Worm (Caenorhabditis elegans): Measurements from ENCODE around the gene T16H12.13.

The T16H12.13 gene

ce11 chrIII:10060573-10060972, 24.6 kb upstream of the T16H12.13 start, which contains the start of gene T16G12.13:
TSS of gene T16G12.13 (plus strand) at chrIII:10060865.
- TF ChIP-seq ztf-29 (GFP tag; IDR thresholded peaks at IDR 0.05) = no peak
- no peak for TF ChIP-seq tab-1 (GFP tag; IDR thresholded peaks at IDR 0.05)
- no peak for TF ChIP-seq ref-1 (GFP tag; conservative IDR thresholded peaks at IDR 0.05)
- no peak for TF ChIP-seq med-1 (GFP tag; optimal IDR thresholded peaks at IDR 0.05; ENCODE audit: insufficient read depth)
- TF ChIP-seq klf-2 (GFP tag; conservative IDR thresholded peaks at IDR 0.05) = no peak
- no peak for TF ChIP-seq ztf-23 (GFP tag; IDR thresholded peaks at IDR 0.05)
- no peak for TF ChIP-seq T22C8.4 (GFP tag; IDR thresholded peaks at IDR 0.05)
- TF ChIP-seq cog-1 (tag; optimal IDR thresholded peaks at IDR 0.05) = no peak

ce11 chrIII:10064140-10064539, 21.1 kb upstream of the T16H12.13 start, which contains the start of gene ekl-6:
TSS of gene ekl-6 (plus strand) at chrIII:10064404.
- TF ChIP-seq ztf-23 (GFP tag; IDR thresholded peaks at IDR 0.05) (no peak), med-1 (GFP tag; optimal IDR thresholded peaks at IDR 0.05; ENCODE audit: insufficient read depth) (no peak), flt-1 (GFP tag; IDR thresholded peaks at IDR 0.05) (peak; percentile 71), ref-1 (GFP tag; conservative IDR thresholded peaks at IDR 0.05) (no peak), cog-1 (tag; optimal IDR thresholded peaks at IDR 0.05) (peak; percentile 37), T22C8.4 (GFP tag; IDR thresholded peaks at IDR 0.05) (peak; percentile 10; the same call in 1 of the 2 replicates)

- TF ChIP-seq tab-1 (GFP tag; IDR thresholded peaks at IDR 0.05) (no peak), med-1 (GFP tag; optimal IDR thresholded peaks at IDR 0.05; ENCODE audit: insufficient read depth) (no peak), ref-1 (GFP tag; conservative IDR thresholded peaks at IDR 0.05) (no peak), ztf-29 (GFP tag; IDR thresholded peaks at IDR 0.05) (no peak), flt-1 (GFP tag; IDR thresholded peaks at IDR 0.05) (no peak), ztf-23 (GFP tag; IDR thresholded peaks at IDR 0.05) (no peak), cog-1 (tag; optimal IDR thresholded peaks at IDR 0.05) (no peak), T22C8.4 (GFP tag; IDR thresholded peaks at IDR 0.05) (no peak), klf-2 (GFP tag; conservative IDR thresholded peaks at IDR 0.05) (no peak)
These were observed 15.9 kb upstream of the T16H12.13 start, which contains the start of gene T16G12.6 for ce11 chrIII:10069278-10069677. TSS of gene T16G12.6 (plus strand) at chrIII:10069578.

- no peak for TF ChIP-seq med-1 (GFP tag; optimal IDR thresholded peaks at IDR 0.05; ENCODE audit: insufficient read depth)
- TF ChIP-seq tab-1 (GFP tag; IDR thresholded peaks at IDR 0.05) = no peak
- no peak for TF ChIP-seq ref-1 (GFP tag; conservative IDR thresholded peaks at IDR 0.05)
- no peak for TF ChIP-seq flt-1 (GFP tag; IDR thresholded peaks at IDR 0.05)
- TF ChIP-seq ztf-23 (GFP tag; IDR thresholded peaks at IDR 0.05) = no peak
- TF ChIP-seq T22C8.4 (GFP tag; IDR thresholded peaks at IDR 0.05) = no peak
- TF ChIP-seq ztf-29 (GFP tag; IDR thresholded peaks at IDR 0.05) = no peak
- TF ChIP-seq klf-2 (GFP tag; conservative IDR thresholded peaks at IDR 0.05) = no peak
- no peak for TF ChIP-seq cog-1 (tag; optimal IDR thresholded peaks at IDR 0.05)
These were observed 9.2 kb upstream of the T16H12.13 start for ce11 chrIII:10076042-10076441.

- TF ChIP-seq cog-1 (tag; optimal IDR thresholded peaks at IDR 0.05) = no peak
- TF ChIP-seq ztf-23 (GFP tag; IDR thresholded peaks at IDR 0.05) = no peak
- no peak for TF ChIP-seq med-1 (GFP tag; optimal IDR thresholded peaks at IDR 0.05; ENCODE audit: insufficient read depth)
- no peak for TF ChIP-seq ztf-29 (GFP tag; IDR thresholded peaks at IDR 0.05)
- TF ChIP-seq tab-1 (GFP tag; IDR thresholded peaks at IDR 0.05) = no peak
- no peak for TF ChIP-seq ref-1 (GFP tag; conservative IDR thresholded peaks at IDR 0.05)
- no peak for TF ChIP-seq T22C8.4 (GFP tag; IDR thresholded peaks at IDR 0.05)
- no peak for TF ChIP-seq klf-2 (GFP tag; conservative IDR thresholded peaks at IDR 0.05)
- no peak for TF ChIP-seq flt-1 (GFP tag; IDR thresholded peaks at IDR 0.05)
These were observed 7.1 kb upstream of the T16H12.13 start, which contains the start of gene T16G12.9 for ce11 chrIII:10078151-10078550. TSS of gene T16G12.9 (minus strand) at chrIII:10078251.

- no peak for TF ChIP-seq ref-1 (GFP tag; conservative IDR thresholded peaks at IDR 0.05)
- no peak for TF ChIP-seq med-1 (GFP tag; optimal IDR thresholded peaks at IDR 0.05; ENCODE audit: insufficient read depth)
- TF ChIP-seq flt-1 (GFP tag; IDR thresholded peaks at IDR 0.05) = no peak
- no peak for TF ChIP-seq T22C8.4 (GFP tag; IDR thresholded peaks at IDR 0.05)
- no peak for TF ChIP-seq ztf-29 (GFP tag; IDR thresholded peaks at IDR 0.05)
- TF ChIP-seq ztf-23 (GFP tag; IDR thresholded peaks at IDR 0.05) = no peak
- TF ChIP-seq tab-1 (GFP tag; IDR thresholded peaks at IDR 0.05) = no peak
- no peak for TF ChIP-seq klf-2 (GFP tag; conservative IDR thresholded peaks at IDR 0.05)
- no peak for TF ChIP-seq cog-1 (tag; optimal IDR thresholded peaks at IDR 0.05)
These were observed 6.4 kb upstream of the T16H12.13 start for ce11 chrIII:10078784-10079183.

ce11 chrIII:10083242-10083641, 2.0 kb upstream of the T16H12.13 start, which contains the start of gene T16H12.3:
TSS of gene T16H12.3 (minus strand) at chrIII:10083292.
- TF ChIP-seq ztf-29 (GFP tag; IDR thresholded peaks at IDR 0.05) (no peak), klf-2 (GFP tag; conservative IDR thresholded peaks at IDR 0.05) (no peak), T22C8.4 (GFP tag; IDR thresholded peaks at IDR 0.05) (no peak), med-1 (GFP tag; optimal IDR thresholded peaks at IDR 0.05; ENCODE audit: insufficient read depth) (no peak), ref-1 (GFP tag; conservative IDR thresholded peaks at IDR 0.05) (no peak), flt-1 (GFP tag; IDR thresholded peaks at IDR 0.05) (no peak), tab-1 (GFP tag; IDR thresholded peaks at IDR 0.05) (no peak), cog-1 (tag; optimal IDR thresholded peaks at IDR 0.05) (no peak), ztf-23 (GFP tag; IDR thresholded peaks at IDR 0.05) (no peak)

- TF ChIP-seq med-1 (GFP tag; optimal IDR thresholded peaks at IDR 0.05; ENCODE audit: insufficient read depth) (no peak), ref-1 (GFP tag; conservative IDR thresholded peaks at IDR 0.05) (no peak), cog-1 (tag; optimal IDR thresholded peaks at IDR 0.05) (no peak), ztf-23 (GFP tag; IDR thresholded peaks at IDR 0.05) (no peak), T22C8.4 (GFP tag; IDR thresholded peaks at IDR 0.05) (no peak), klf-2 (GFP tag; conservative IDR thresholded peaks at IDR 0.05) (no peak), ztf-29 (GFP tag; IDR thresholded peaks at IDR 0.05) (no peak), flt-1 (GFP tag; IDR thresholded peaks at IDR 0.05) (no peak), tab-1 (GFP tag; IDR thresholded peaks at IDR 0.05) (no peak)
These were observed 371 bp downstream of the T16H12.13 start for ce11 chrIII:10085574-10085973.

ce11 chrIII:10085983-10086382, 780 bp downstream of the T16H12.13 start, which contains the start of gene T16H12.2:
TSS of gene T16H12.2 (plus strand) at chrIII:10086283.
- TF ChIP-seq ztf-29 (GFP tag; IDR thresholded peaks at IDR 0.05) (no peak), med-1 (GFP tag; optimal IDR thresholded peaks at IDR 0.05; ENCODE audit: insufficient read depth) (no peak)

ce11 chrIII:10088508-10088981, 3.3 kb downstream of the T16H12.13 start, which contains the start of gene hal-2:
TSS of gene hal-2 (minus strand) at chrIII:10088931.
- no peak for TF ChIP-seq klf-2 (GFP tag; conservative IDR thresholded peaks at IDR 0.05)
- TF ChIP-seq tab-1 (GFP tag; IDR thresholded peaks at IDR 0.05) = no peak
- no peak for TF ChIP-seq ztf-23 (GFP tag; IDR thresholded peaks at IDR 0.05)
- no peak for TF ChIP-seq flt-1 (GFP tag; IDR thresholded peaks at IDR 0.05)
- no peak for TF ChIP-seq T22C8.4 (GFP tag; IDR thresholded peaks at IDR 0.05)
- TF ChIP-seq ref-1 (GFP tag; conservative IDR thresholded peaks at IDR 0.05) = no peak
- no peak for TF ChIP-seq ztf-29 (GFP tag; IDR thresholded peaks at IDR 0.05)
- TF ChIP-seq med-1 (GFP tag; optimal IDR thresholded peaks at IDR 0.05; ENCODE audit: insufficient read depth) = no peak
- TF ChIP-seq cog-1 (tag; optimal IDR thresholded peaks at IDR 0.05) = no peak

All from whole organism, midembryonic.